Worm (Caenorhabditis elegans): ENCODE data around the gene egl-6.

Gene egl-6

DNA sequence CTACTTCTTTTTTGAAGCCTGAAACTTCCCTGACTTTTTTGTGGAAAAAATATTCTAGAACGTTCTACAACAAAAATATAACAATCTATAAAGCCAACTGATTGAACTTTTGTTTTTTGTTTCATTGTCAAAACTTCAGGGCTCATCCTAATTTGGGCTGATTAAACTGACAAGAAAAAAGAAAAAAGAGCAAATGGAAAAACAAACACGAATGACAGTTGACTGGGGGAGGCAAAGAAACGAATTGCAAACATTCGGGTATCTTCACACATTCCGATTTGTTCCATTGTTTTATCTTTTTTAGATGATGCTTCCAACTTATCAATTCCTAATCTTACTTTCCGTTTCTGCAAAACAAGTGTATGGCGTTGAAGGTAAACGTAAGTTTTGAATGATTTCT, 4.6 kb downstream of the egl-6 start, which contains the start of gene C46F4.3:
TSS of gene C46F4.3 (plus strand) at position 301 of the 400 bp plus-strand sequence.
- TF ChIP-seq lin-13 (GFP tag; optimal IDR thresholded peaks at IDR 0.05) (no peak), nhr-12 (tag; optimal IDR thresholded peaks at IDR 0.05) (no peak), ceh-82 (tag; optimal IDR thresholded peaks at IDR 0.05) (no peak), nhr-25 (tag; optimal IDR thresholded peaks at IDR 0.05) (no peak), mab-5 (tag; optimal IDR thresholded peaks at IDR 0.05) (no peak), mbf-1 (tag; optimal IDR thresholded peaks at IDR 0.05) (no peak), nhr-23 (tag; optimal IDR thresholded peaks at IDR 0.05) (no peak), mdl-1 (tag; optimal IDR thresholded peaks at IDR 0.05) (no peak), nhr-21 (tag; optimal IDR thresholded peaks at IDR 0.05) (no peak), egl-27 (tag; optimal IDR thresholded peaks at IDR 0.05) (no peak), lin-39 (tag; optimal IDR thresholded peaks at IDR 0.05) (no peak), sem-4 (tag; optimal IDR thresholded peaks at IDR 0.05) (no peak), C34F6.9 (tag; optimal IDR thresholded peaks at IDR 0.05) (no peak), ama-1 (optimal IDR thresholded peaks at IDR 0.05) (no peak), peb-1 (tag; optimal IDR thresholded peaks at IDR 0.05) (no peak), ceh-16 (tag; optimal IDR thresholded peaks at IDR 0.05) (no peak)

DNA sequence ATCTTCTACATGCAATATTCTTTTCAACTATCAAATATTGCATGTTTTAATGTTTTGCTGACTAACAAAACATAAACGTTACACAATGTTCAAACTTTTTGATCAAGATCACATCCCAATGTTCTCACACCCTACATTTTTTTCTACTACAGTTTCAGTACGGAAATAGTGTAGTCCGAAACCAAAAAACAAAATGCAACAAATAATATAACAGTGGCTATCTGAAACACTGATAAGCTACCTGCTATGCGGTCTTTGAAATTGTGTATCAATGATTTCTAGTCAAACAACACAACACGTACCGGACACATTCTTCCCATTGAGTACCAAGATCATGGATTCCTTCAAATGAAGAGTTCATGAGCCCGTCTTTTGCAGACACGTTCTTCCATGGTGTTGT, 10.4 kb downstream of the egl-6 start:
- TF ChIP-seq lsy-2 (tag; optimal IDR thresholded peaks at IDR 0.05) = no peak
- no peak for TF ChIP-seq unc-39 (tag; optimal IDR thresholded peaks at IDR 0.05)
- TF ChIP-seq ZK546.5 (tag; optimal IDR thresholded peaks at IDR 0.05) = no peak
- no peak for TF ChIP-seq nhr-6 (tag; optimal IDR thresholded peaks at IDR 0.05)
- TF ChIP-seq C34F6.9 (tag; optimal IDR thresholded peaks at IDR 0.05) = no peak
- TF ChIP-seq lin-13 (GFP tag; optimal IDR thresholded peaks at IDR 0.05) = no peak
- no peak for TF ChIP-seq aly-2 (tag; optimal IDR thresholded peaks at IDR 0.05)
- TF ChIP-seq nhr-77 (tag; optimal IDR thresholded peaks at IDR 0.05) = no peak
- no peak for TF ChIP-seq elt-3 (tag; optimal IDR thresholded peaks at IDR 0.05)
- no peak for TF ChIP-seq Y55F3AM.14 (GFP tag; optimal IDR thresholded peaks at IDR 0.05)

DNA sequence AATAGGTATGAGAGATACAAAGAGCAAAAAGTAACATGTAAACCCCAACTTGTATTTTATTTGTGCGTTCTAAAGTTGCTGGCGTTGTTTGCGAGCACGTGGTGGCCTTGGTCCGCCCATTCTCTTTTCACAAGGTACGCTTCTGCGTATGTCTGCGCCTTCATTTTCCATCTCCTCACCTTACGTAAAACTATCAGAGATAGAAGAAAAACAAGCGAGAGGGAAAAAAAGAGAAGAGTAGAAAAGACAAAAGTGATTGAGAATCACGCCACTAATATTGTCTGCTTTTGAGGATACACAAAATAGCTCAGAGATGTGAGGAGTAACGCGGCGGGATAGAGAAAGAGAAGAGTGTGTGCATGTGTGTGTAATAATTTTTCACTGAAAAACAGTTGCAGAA, 11.2 kb downstream of the egl-6 start:
- TF ChIP-seq lsy-2 (tag; optimal IDR thresholded peaks at IDR 0.05) (peak in 1 of 2 experiments; percentile 46), crh-2 (tag; optimal IDR thresholded peaks at IDR 0.05) (peak; percentile 65), elt-1 (tag; optimal IDR thresholded peaks at IDR 0.05) (no peak), F13H6.1 (tag; optimal IDR thresholded peaks at IDR 0.05) (peak; percentile 78), sma-3 (GFP tag; optimal IDR thresholded peaks at IDR 0.05) (peak; percentile 30), sma-9 (GFP tag; optimal IDR thresholded peaks at IDR 0.05) (peak; percentile 74), sma-9 (tag; optimal IDR thresholded peaks at IDR 0.05) (no peak), nhr-6 (tag; optimal IDR thresholded peaks at IDR 0.05) (peak; percentile 6), nhr-129 (tag; optimal IDR thresholded peaks at IDR 0.05) (peak; percentile 84), nhr-23 (tag; optimal IDR thresholded peaks at IDR 0.05) (no peak), blmp-1 (tag; optimal IDR thresholded peaks at IDR 0.05; ENCODE audit: insufficient read depth) (peak; percentile 28), mdl-1 (tag; optimal IDR thresholded peaks at IDR 0.05) (peak; percentile 35 to 73), unc-39 (tag; optimal IDR thresholded peaks at IDR 0.05) (no peak), nhr-10 (tag; optimal IDR thresholded peaks at IDR 0.05) (no peak), mab-5 (tag; optimal IDR thresholded peaks at IDR 0.05) (no peak), nhr-25 (tag; optimal IDR thresholded peaks at IDR 0.05) (peak; percentile 63), fos-1 (tag; optimal IDR thresholded peaks at IDR 0.05) (peak; percentile 29), ztf-4 (tag; optimal IDR thresholded peaks at IDR 0.05) (peak; percentile 68), nhr-77 (tag; optimal IDR thresholded peaks at IDR 0.05) (no peak), nhr-21 (tag; optimal IDR thresholded peaks at IDR 0.05) (peak; percentile 39), nhr-237 (tag; optimal IDR thresholded peaks at IDR 0.05) (no peak), sem-4 (tag; optimal IDR thresholded peaks at IDR 0.05) (peak; percentile 18), C34F6.9 (tag; optimal IDR thresholded peaks at IDR 0.05) (peak; percentile 57)

DNA sequence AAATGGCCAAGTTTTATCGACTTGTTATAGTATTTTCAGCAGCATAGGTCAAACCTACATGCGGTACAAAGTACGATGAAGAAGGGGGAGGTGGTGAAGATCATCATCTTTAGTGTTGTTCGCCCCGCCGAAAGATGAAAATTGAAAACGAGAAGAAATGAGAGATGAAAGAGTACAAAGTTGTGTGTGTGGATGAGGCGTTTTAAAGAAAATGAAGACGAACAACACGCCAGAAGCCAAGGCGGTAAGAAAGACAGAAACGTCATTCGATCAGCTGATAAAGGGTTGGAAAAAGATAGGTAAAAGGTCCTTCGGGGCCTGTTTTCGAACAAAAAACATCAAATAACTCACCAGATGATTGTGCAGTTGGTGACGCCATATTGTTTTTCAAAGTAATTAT, 13.0 kb downstream of the egl-6 start:
- TF ChIP-seq ama-1 (optimal IDR thresholded peaks at IDR 0.05) (peak; percentile 0), sma-9 (GFP tag; optimal IDR thresholded peaks at IDR 0.05) (peak; percentile 39), sma-9 (tag; optimal IDR thresholded peaks at IDR 0.05) (no peak), crh-2 (tag; optimal IDR thresholded peaks at IDR 0.05) (peak; percentile 14), elt-1 (tag; optimal IDR thresholded peaks at IDR 0.05) (no peak), dmd-4 (tag; optimal IDR thresholded peaks at IDR 0.05) (no peak), F13H6.1 (tag; optimal IDR thresholded peaks at IDR 0.05) (peak; percentile 72), nhr-21 (tag; optimal IDR thresholded peaks at IDR 0.05) (peak; percentile 3), unc-39 (tag; optimal IDR thresholded peaks at IDR 0.05) (no peak), C34F6.9 (tag; optimal IDR thresholded peaks at IDR 0.05) (peak; percentile 32), nhr-129 (tag; optimal IDR thresholded peaks at IDR 0.05) (peak; percentile 43), nhr-6 (tag; optimal IDR thresholded peaks at IDR 0.05) (peak; percentile 24)
